Worm (Caenorhabditis elegans) whole organism, L2 larva: ENCODE data around the gene ZC443.4.
"Not testable (repeated sequence)": the region's sequence is repeated elsewhere in the genome, so short reads cannot be mapped to it uniquely, and the experiment has no call there.

Experiments used
- C34F6.9 ChIP-seq: fragments of 150-350 bp; optimal IDR thresholded peaks from 2 replicates; lab custom pipeline; 2014; ENCODE audit warnings: missing biosample characterization, missing genetic modification characterization
- R02D3.7 ChIP-seq: fragments of 150-350 bp; optimal IDR thresholded peaks from 2 replicates; lab custom pipeline; 2014; ENCODE audit warnings: missing biosample characterization, missing genetic modification characterization
- ceh-16 ChIP-seq: fragments of 150-350 bp; optimal IDR thresholded peaks from 2 replicates; lab custom pipeline; 2014; ENCODE audit warnings: missing biosample characterization, missing genetic modification characterization
- elt-3 ChIP-seq: sonication (generic microtip); optimal IDR thresholded peaks from 2 replicates; lab custom pipeline; 2017; ENCODE audit warnings: missing biosample characterization, missing genetic modification characterization
- fos-1 ChIP-seq: fragments of 150-350 bp; optimal IDR thresholded peaks from 2 replicates; lab custom pipeline; 2014; ENCODE audit warnings: missing biosample characterization, missing genetic modification characterization
- gmeb-1 ChIP-seq: fragments of 150-350 bp; optimal IDR thresholded peaks from 2 replicates; lab custom pipeline; 2014; ENCODE audit warnings: missing biosample characterization, missing genetic modification characterization
- lin-39 ChIP-seq: fragments of 150-350 bp; optimal IDR thresholded peaks from 2 replicates; lab custom pipeline; 2014; ENCODE audit warnings: missing biosample characterization, missing genetic modification reagents, missing genetic modification characterization
- lsy-2 ChIP-seq, 2 experiments: fragments of 150-350 bp in 1 of 2; sonication (generic microtip) in 1 of 2; optimal IDR thresholded peaks; 2 replicates each; lab custom pipeline; 2014 to 2017; ENCODE audit warnings: missing biosample characterization in 2 of 2, missing genetic modification characterization in 2 of 2
- mab-5 ChIP-seq: fragments of 150-350 bp; optimal IDR thresholded peaks from 2 replicates; lab custom pipeline; 2014; ENCODE audit warnings: missing biosample characterization, missing genetic modification characterization
- mbf-1 ChIP-seq: sonication (generic microtip); optimal IDR thresholded peaks from 2 replicates; lab custom pipeline; 2017; ENCODE audit warnings: missing biosample characterization, missing genetic modification characterization
- nhr-10 ChIP-seq: sonication (generic microtip); optimal IDR thresholded peaks from 2 replicates; lab custom pipeline; 2017; ENCODE audit warnings: missing biosample characterization, missing genetic modification characterization
- nhr-11 ChIP-seq: fragments of 150-350 bp; optimal IDR thresholded peaks from 2 replicates; lab custom pipeline; 2014; ENCODE audit warnings: missing biosample characterization, missing genetic modification characterization
- nhr-129 ChIP-seq: fragments of 150-350 bp; optimal IDR thresholded peaks from 2 replicates; lab custom pipeline; 2014; ENCODE audit warnings: missing biosample characterization, missing genetic modification characterization
- nhr-21 ChIP-seq: fragments of 150-350 bp; optimal IDR thresholded peaks from 2 replicates; lab custom pipeline; 2014; ENCODE audit warnings: missing biosample characterization, missing genetic modification characterization
- nhr-237 ChIP-seq: fragments of 150-350 bp; optimal IDR thresholded peaks from 2 replicates; lab custom pipeline; 2014; ENCODE audit warnings: missing biosample characterization, missing genetic modification characterization
- nhr-6 ChIP-seq: fragments of 150-350 bp; optimal IDR thresholded peaks from 2 replicates; lab custom pipeline; 2014; ENCODE audit warnings: missing biosample characterization, missing genetic modification characterization
- nhr-77 ChIP-seq: fragments of 150-350 bp; optimal IDR thresholded peaks from 2 replicates; lab custom pipeline; 2014; ENCODE audit warnings: missing biosample characterization, missing genetic modification characterization
- skn-1 ChIP-seq: sonication (generic microtip); optimal IDR thresholded peaks from 2 replicates; lab custom pipeline; 2017; ENCODE audit warnings: missing biosample characterization, missing genetic modification characterization
- sma-3 ChIP-seq: sonication (generic microtip); optimal IDR thresholded peaks from 2 replicates; lab custom pipeline; 2016; ENCODE audit warnings: missing genetic modification reagents, missing genetic modification characterization, missing compliant biosample characterization
- snpc-4 ChIP-seq: fragments of 150-350 bp; optimal IDR thresholded peaks from 2 replicates; lab custom pipeline; 2014; ENCODE audit warnings: missing biosample characterization, missing genetic modification characterization
- ztf-1 ChIP-seq: fragments of 200-800 bp; sonication (Bioruptor generic); conservative IDR thresholded peaks from 2 replicates; pipeline ENCODE4 v1.3.6; 2022; ENCODE audit warnings: missing genetic modification characterization, missing compliant biosample characterization
- ztf-4 ChIP-seq: fragments of 150-350 bp; optimal IDR thresholded peaks from 2 replicates; lab custom pipeline; 2014; ENCODE audit warnings: missing biosample characterization, missing genetic modification characterization

The ZC443.4 gene

ce11 chrV:12819792-12820453 lies at the start of gene ZC443.4, which contains the start of gene ugt-18:
ZC443.4 (minus strand) TSS chrV:12819886.
ugt-18 (plus strand) TSS chrV:12820260.
- peak; percentile 54 for TF ChIP-seq fos-1 (tag; lab: Kevin White, UChicago)
- TF ChIP-seq C34F6.9 (tag; lab: Kevin White, UChicago): no peak
- peak; percentile 57 for TF ChIP-seq nhr-129 (tag; lab: Kevin White, UChicago)

ce11 chrV:12867997-12868396 lies 48.3 kb upstream of the ZC443.4 start, which contains the start of gene nspg-1:
nspg-1 (minus strand) TSS chrV:12868097.
- TF ChIP-seq fos-1 (tag; lab: Kevin White, UChicago): no peak
- TF ChIP-seq lsy-2 (tag; optimal IDR thresholded peaks at IDR 0.05; lab: Kevin White, UChicago): no peak
- no peak for TF ChIP-seq nhr-11 (tag; lab: Kevin White, UChicago)
- TF ChIP-seq ztf-1: no peak
- TF ChIP-seq sma-3 (GFP tag; lab: Kevin White, UChicago): no peak

- not testable (repeated sequence) for TF ChIP-seq R02D3.7 (tag; lab: Kevin White, UChicago); fos-1 (tag; lab: Kevin White, UChicago); gmeb-1
These were observed 45.9 kb upstream of the ZC443.4 start, which contains the start of gene T07F10.5 for ce11 chrV:12865615-12866014. T07F10.5 (plus strand) TSS chrV:12865915.

- TF ChIP-seq sma-3 (GFP tag; lab: Kevin White, UChicago): no peak
- TF ChIP-seq nhr-129 (tag; lab: Kevin White, UChicago): no peak
- TF ChIP-seq skn-1 (tag; lab: Kevin White, UChicago): no peak
- TF ChIP-seq ztf-4 (tag; lab: Kevin White, UChicago): no peak
- no peak for TF ChIP-seq mbf-1 (tag; lab: Kevin White, UChicago)
- no peak for TF ChIP-seq nhr-21 (tag; lab: Kevin White, UChicago)
- no peak for TF ChIP-seq nhr-77 (tag; lab: Kevin White, UChicago)
These were observed 39.5 kb upstream of the ZC443.4 start, which contains the start of gene anp-1 for ce11 chrV:12859144-12859543. anp-1 (plus strand) TSS chrV:12859444.

ce11 chrV:12854766-12855165 lies 35.1 kb upstream of the ZC443.4 start, which contains the start of gene C44H9.7:
C44H9.7 (minus strand) TSS chrV:12854866.
- TF ChIP-seq sma-3 (GFP tag; lab: Kevin White, UChicago): no peak
- no peak for TF ChIP-seq R02D3.7 (tag; lab: Kevin White, UChicago)
- TF ChIP-seq nhr-11 (tag; lab: Kevin White, UChicago): no peak
- TF ChIP-seq ztf-4 (tag; lab: Kevin White, UChicago): no peak
- TF ChIP-seq lin-39 (tag; lab: Kevin White, UChicago): no peak
- TF ChIP-seq nhr-237: no peak
- no peak for TF ChIP-seq skn-1 (tag; lab: Kevin White, UChicago)
- no peak for TF ChIP-seq nhr-6 (tag; lab: Kevin White, UChicago)
- TF ChIP-seq elt-3: no peak
- TF ChIP-seq ztf-1: no peak
- TF ChIP-seq nhr-10 (tag; lab: Kevin White, UChicago): no peak

ce11 chrV:12852355-12852754 lies 32.7 kb upstream of the ZC443.4 start:
- peak; percentile 8 for TF ChIP-seq fos-1 (tag; lab: Kevin White, UChicago)
- no peak for TF ChIP-seq snpc-4 (tag; lab: Kevin White, UChicago)

- TF ChIP-seq ceh-16 (tag; lab: Kevin White, UChicago) (no peak), fos-1 (tag; lab: Kevin White, UChicago) (peak; percentile 8)
These were observed 30.1 kb upstream of the ZC443.4 start, which contains the start of gene C44H9.5 for ce11 chrV:12849736-12850135. C44H9.5 (minus strand) TSS chrV:12849864.

- TF ChIP-seq gmeb-1: no peak
- peak; percentile 16 for TF ChIP-seq fos-1 (tag; lab: Kevin White, UChicago)
These were observed 25.6 kb upstream of the ZC443.4 start, which contains the start of gene C44H9.6 for ce11 chrV:12845247-12845646. C44H9.6 (minus strand) TSS chrV:12845347.

ce11 chrV:12844748-12845147 lies 25.1 kb upstream of the ZC443.4 start:
- TF ChIP-seq mab-5 (tag; lab: Kevin White, UChicago) (no peak), fos-1 (tag; lab: Kevin White, UChicago) (peak; percentile 65)
- TF ChIP-seq, all 48 proteins: peak for 1
